Fruit fly (Drosophila melanogaster): ENCODE results near the gene CG34012.

CG34012 gene

dm6 chr3L:11097982-11098663, 11.2 kb downstream of the CG34012 start, which contains the start of the genes Irbp18 and APP-BP1 (continued):
- TF ChIP-seq BEAF-32 (GFP tag; optimal IDR thresholded peaks at IDR 0.05) (peak; percentile 46), hb (GFP tag; IDR thresholded peaks at IDR 0.05; ENCODE audit: partially characterized antibody) (no peak), CG4282 (GFP tag; optimal IDR thresholded peaks at IDR 0.05) (peak; percentile 89), CG10209 (GFP tag; optimal IDR thresholded peaks at IDR 0.05) (peak; percentile 96), dpn (GFP tag; optimal IDR thresholded peaks at IDR 0.05) (peak; percentile 93 to 95), btn (GFP tag; optimal IDR thresholded peaks at IDR 0.05) (peak; percentile 91), dm (GFP tag; optimal IDR thresholded peaks at IDR 0.05) (peak; percentile 86), wor (GFP tag; IDR thresholded peaks at IDR 0.05) (peak; percentile 73), CG18764 (GFP tag; optimal IDR thresholded peaks at IDR 0.05) (peak; percentile 92), Mrtf (GFP tag; IDR thresholded peaks at IDR 0.05) (peak; percentile 81), CG18619 (GFP tag; optimal IDR thresholded peaks at IDR 0.05) (peak; percentile 95), CG17361 (GFP tag; IDR thresholded peaks at IDR 0.05) (peak; percentile 97), ken (GFP tag; IDR thresholded peaks at IDR 0.05) (peak; percentile 79), CG17186 (GFP tag; optimal IDR thresholded peaks at IDR 0.05) (peak; percentile 87), Optix (GFP tag; IDR thresholded peaks at IDR 0.05) (peak; percentile 85), pnt (GFP tag; optimal IDR thresholded peaks at IDR 0.05) (peak; percentile 89), oc (tag; optimal IDR thresholded peaks at IDR 0.05) (peak; percentile 76), CG14667 (GFP tag; IDR thresholded peaks at IDR 0.05) (peak; percentile 66), nmo (GFP tag; optimal IDR thresholded peaks at IDR 0.05) (peak; percentile 96), CG15514 (GFP tag; optimal IDR thresholded peaks at IDR 0.05) (peak; percentile 90), Usf (GFP tag; optimal IDR thresholded peaks at IDR 0.05) (peak; percentile 86), hth (optimal IDR thresholded peaks at IDR 0.05) (no peak), CG8359 (GFP tag; optimal IDR thresholded peaks at IDR 0.05; ENCODE audit: borderline replicate concordance) (peak; percentile 74), fu2 (GFP tag; optimal IDR thresholded peaks at IDR 0.05) (peak; percentile 92), CG7271 (tag; optimal IDR thresholded peaks at IDR 0.05) (peak; percentile 55), CTCF (GFP tag; optimal IDR thresholded peaks at IDR 0.05) (peak; percentile 50), toy (GFP tag; IDR thresholded peaks at IDR 0.05) (peak; percentile 54; the same call in 1 of the 2 replicates), CG9932 (GFP tag; IDR thresholded peaks at IDR 0.05) (peak; percentile 89), Sin3A (optimal IDR thresholded peaks at IDR 0.05) (peak; percentile 87), CG8478 (optimal IDR thresholded peaks at IDR 0.05) (no peak), zf30C (GFP tag; optimal IDR thresholded peaks at IDR 0.05) (peak; percentile 25), GATAe (GFP tag; conservative IDR thresholded peaks at IDR 0.05) (no peak; the same call in 1 of the 2 replicates), Asciz (GFP tag; optimal IDR thresholded peaks at IDR 0.05) (peak; percentile 89), CG9437 (GFP tag; optimal IDR thresholded peaks at IDR 0.05) (peak; percentile 92), Neu2 (GFP tag; optimal IDR thresholded peaks at IDR 0.05; ENCODE audit: borderline replicate concordance) (peak; percentile 56), Chrac-16 (GFP tag; optimal IDR thresholded peaks at IDR 0.05) (peak; percentile 93), Doc3 (GFP tag; IDR thresholded peaks at IDR 0.05; ENCODE audit: partially characterized antibody) (no peak), Blimp-1 (GFP tag; optimal IDR thresholded peaks at IDR 0.05) (peak; percentile 90), fru (optimal IDR thresholded peaks at IDR 0.05) (no peak), mam (GFP tag; optimal IDR thresholded peaks at IDR 0.05) (peak; percentile 96), Sox100B (GFP tag; optimal IDR thresholded peaks at IDR 0.05) (peak; percentile 94), CG34376 (GFP tag; optimal IDR thresholded peaks at IDR 0.05) (peak; percentile 95), bbx (GFP tag; IDR thresholded peaks at IDR 0.05; ENCODE audit: partially characterized antibody) (peak; percentile 16; the same call in 1 of the 2 replicates), CG6813 (GFP tag; optimal IDR thresholded peaks at IDR 0.05) (peak; percentile 83), CG12659 (GFP tag; optimal IDR thresholded peaks at IDR 0.05) (peak; percentile 97), danr (GFP tag; IDR thresholded peaks at IDR 0.05) (peak; percentile 81), CG6254 (GFP tag; optimal IDR thresholded peaks at IDR 0.05) (peak; percentile 84), Adf1 (GFP tag; IDR thresholded peaks at IDR 0.05) (peak; percentile 72), jing (GFP tag; optimal IDR thresholded peaks at IDR 0.05) (peak; percentile 92), exex (tag; optimal IDR thresholded peaks at IDR 0.05) (peak; percentile 72)
